Worm (Caenorhabditis elegans): ENCODE data around the gene siah-1.

ce11 chrIV:3765457-3765856 lies 21.6 kb downstream of the siah-1 start:
- TF ChIP-seq flt-1 (GFP tag; IDR thresholded peaks at IDR 0.05), result no peak
- no peak for TF ChIP-seq tab-1 (GFP tag; IDR thresholded peaks at IDR 0.05)

All from whole organism, midembryonic.